Worm (Caenorhabditis elegans) whole organism, L2 larva: ENCODE measurements around the gene pbs-3.

ENCODE experiments used
- C34F6.9 ChIP-seq: fragments of 150-350 bp; optimal IDR thresholded peaks from 2 replicates; lab custom pipeline; 2014; ENCODE audit warnings: missing biosample characterization, missing genetic modification characterization
- F13H6.1 ChIP-seq: sonication (generic microtip); optimal IDR thresholded peaks from 2 replicates; lab custom pipeline; 2016; ENCODE audit warnings: missing genetic modification characterization, missing compliant biosample characterization
- R02D3.7 ChIP-seq: fragments of 150-350 bp; optimal IDR thresholded peaks from 2 replicates; lab custom pipeline; 2014; ENCODE audit warnings: missing biosample characterization, missing genetic modification characterization
- Y55F3AM.14 ChIP-seq: fragments of 200-800 bp; sonication (Bioruptor generic); optimal IDR thresholded peaks from 2 replicates; lab custom pipeline; 2018; ENCODE audit warnings: mild to moderate bottlenecking, missing genetic modification characterization, missing compliant biosample characterization
- ZK546.5 ChIP-seq: sonication (generic microtip); optimal IDR thresholded peaks from 2 replicates; lab custom pipeline; 2017; ENCODE audit warnings: missing biosample characterization, missing genetic modification characterization
- aly-2 ChIP-seq: fragments of 150-350 bp; optimal IDR thresholded peaks from 2 replicates; lab custom pipeline; 2014; ENCODE audit warnings: missing biosample characterization, missing genetic modification characterization
- ama-1 ChIP-seq: fragments of 150-350 bp; optimal IDR thresholded peaks from 2 replicates; lab custom pipeline; 2018; ENCODE audit warnings: inconsistent platforms
- blmp-1 ChIP-seq: sonication (generic microtip); optimal IDR thresholded peaks from 2 replicates; lab custom pipeline; 2017; ENCODE audit warnings: missing genetic modification characterization, mild to moderate bottlenecking, missing compliant biosample characterization, antibody characterized with exemption, moderate library complexity; ENCODE audit not compliant: insufficient read depth
- ceh-16 ChIP-seq: fragments of 150-350 bp; optimal IDR thresholded peaks from 2 replicates; lab custom pipeline; 2014; ENCODE audit warnings: missing biosample characterization, missing genetic modification characterization
- ceh-82 ChIP-seq: fragments of 150-350 bp; optimal IDR thresholded peaks from 2 replicates; lab custom pipeline; 2014; ENCODE audit warnings: missing biosample characterization, missing genetic modification characterization
- crh-2 ChIP-seq: sonication (generic microtip); optimal IDR thresholded peaks from 2 replicates; lab custom pipeline; 2017; ENCODE audit warnings: missing biosample characterization, missing genetic modification characterization
- dmd-4 ChIP-seq: sonication (generic microtip); optimal IDR thresholded peaks from 2 replicates; lab custom pipeline; 2017; ENCODE audit warnings: missing biosample characterization, missing genetic modification characterization
- egl-27 ChIP-seq: sonication (generic microtip); optimal IDR thresholded peaks from 3 replicates; lab custom pipeline; 2017; ENCODE audit warnings: missing biosample characterization, missing genetic modification reagents, missing genetic modification characterization
- elt-1 ChIP-seq: fragments of 150-350 bp; optimal IDR thresholded peaks from 2 replicates; lab custom pipeline; 2014; ENCODE audit warnings: missing biosample characterization, missing genetic modification characterization
- fos-1 ChIP-seq: fragments of 150-350 bp; optimal IDR thresholded peaks from 2 replicates; lab custom pipeline; 2014; ENCODE audit warnings: missing biosample characterization, missing genetic modification characterization
- lin-39 ChIP-seq: fragments of 150-350 bp; optimal IDR thresholded peaks from 2 replicates; lab custom pipeline; 2014; ENCODE audit warnings: missing biosample characterization, missing genetic modification reagents, missing genetic modification characterization
- lsy-2 ChIP-seq, 2 experiments: fragments of 150-350 bp in 1 of 2; sonication (generic microtip) in 1 of 2; optimal IDR thresholded peaks; 2 replicates each; lab custom pipeline; 2014 to 2017; ENCODE audit warnings: missing biosample characterization in 2 of 2, missing genetic modification characterization in 2 of 2
- mab-5 ChIP-seq: fragments of 150-350 bp; optimal IDR thresholded peaks from 2 replicates; lab custom pipeline; 2014; ENCODE audit warnings: missing biosample characterization, missing genetic modification characterization
- mbf-1 ChIP-seq: sonication (generic microtip); optimal IDR thresholded peaks from 2 replicates; lab custom pipeline; 2017; ENCODE audit warnings: missing biosample characterization, missing genetic modification characterization
- nhr-10 ChIP-seq: sonication (generic microtip); optimal IDR thresholded peaks from 2 replicates; lab custom pipeline; 2017; ENCODE audit warnings: missing biosample characterization, missing genetic modification characterization
- nhr-11 ChIP-seq: fragments of 150-350 bp; optimal IDR thresholded peaks from 2 replicates; lab custom pipeline; 2014; ENCODE audit warnings: missing biosample characterization, missing genetic modification characterization
- nhr-12 ChIP-seq: fragments of 150-350 bp; optimal IDR thresholded peaks from 2 replicates; lab custom pipeline; 2014; ENCODE audit warnings: missing biosample characterization, missing genetic modification characterization
- nhr-21 ChIP-seq: fragments of 150-350 bp; optimal IDR thresholded peaks from 2 replicates; lab custom pipeline; 2014; ENCODE audit warnings: missing biosample characterization, missing genetic modification characterization
- nhr-23 ChIP-seq: fragments of 150-350 bp; optimal IDR thresholded peaks from 2 replicates; lab custom pipeline; 2014; ENCODE audit warnings: missing biosample characterization, missing genetic modification reagents, missing genetic modification characterization
- nhr-237 ChIP-seq: fragments of 150-350 bp; optimal IDR thresholded peaks from 2 replicates; lab custom pipeline; 2014; ENCODE audit warnings: missing biosample characterization, missing genetic modification characterization
- nhr-25 ChIP-seq: fragments of 150-350 bp; sonication (generic microtip); optimal IDR thresholded peaks from 3 replicates; lab custom pipeline; 2014; ENCODE audit warnings: missing biosample characterization, missing genetic modification characterization
- nhr-6 ChIP-seq: fragments of 150-350 bp; optimal IDR thresholded peaks from 2 replicates; lab custom pipeline; 2014; ENCODE audit warnings: missing biosample characterization, missing genetic modification characterization
- nhr-77 ChIP-seq: fragments of 150-350 bp; optimal IDR thresholded peaks from 2 replicates; lab custom pipeline; 2014; ENCODE audit warnings: missing biosample characterization, missing genetic modification characterization
- peb-1 ChIP-seq: fragments of 150-350 bp; optimal IDR thresholded peaks from 2 replicates; lab custom pipeline; 2014; ENCODE audit warnings: missing biosample characterization, missing genetic modification characterization
- sem-4 ChIP-seq: fragments of 150-350 bp; optimal IDR thresholded peaks from 2 replicates; lab custom pipeline; 2014; ENCODE audit warnings: missing biosample characterization, missing genetic modification reagents, missing genetic modification characterization
- unc-39 ChIP-seq: fragments of 150-350 bp; optimal IDR thresholded peaks from 2 replicates; lab custom pipeline; 2014; ENCODE audit warnings: missing biosample characterization, missing genetic modification characterization
- unc-62 ChIP-seq: fragments of 150-350 bp; optimal IDR thresholded peaks from 2 replicates; lab custom pipeline; 2014; ENCODE audit warnings: missing biosample characterization, missing genetic modification reagents, missing genetic modification characterization
- zag-1 ChIP-seq: fragments of 150-350 bp; optimal IDR thresholded peaks from 2 replicates; lab custom pipeline; 2014; ENCODE audit warnings: missing biosample characterization, missing genetic modification characterization
- ztf-1 ChIP-seq: fragments of 200-800 bp; sonication (Bioruptor generic); conservative IDR thresholded peaks from 2 replicates; pipeline ENCODE4 v1.3.6; 2022; ENCODE audit warnings: missing genetic modification characterization, missing compliant biosample characterization
- ztf-4 ChIP-seq: fragments of 150-350 bp; optimal IDR thresholded peaks from 2 replicates; lab custom pipeline; 2014; ENCODE audit warnings: missing biosample characterization, missing genetic modification characterization

pbs-3 gene

DNA sequence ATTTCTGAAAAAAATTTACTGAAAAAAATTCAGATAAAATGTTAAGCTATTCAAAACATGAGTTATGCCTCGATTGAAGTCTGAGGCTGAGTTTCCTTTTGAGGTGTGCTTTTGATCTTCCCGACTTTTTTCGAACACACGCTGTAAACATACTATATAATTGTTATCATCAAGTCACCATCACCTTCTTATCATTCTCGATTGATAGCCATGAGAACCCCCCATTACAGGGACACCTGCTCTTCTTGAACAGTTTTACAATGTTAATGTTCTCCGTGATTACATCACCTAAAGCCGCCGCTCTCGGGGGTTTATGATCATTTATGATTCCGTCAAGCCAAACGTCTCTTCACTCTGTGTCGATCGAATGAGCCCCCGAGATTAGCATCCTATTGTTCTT, 28.9 kb upstream of the pbs-3 start:
- TF ChIP-seq mbf-1 (tag; lab: Kevin White, UChicago): no peak
- no peak for TF ChIP-seq F13H6.1 (tag; lab: Kevin White, UChicago)
- no peak for TF ChIP-seq nhr-77
- no peak for TF ChIP-seq R02D3.7 (tag; lab: Kevin White, UChicago)
- no peak for TF ChIP-seq lsy-2 (tag; optimal IDR thresholded peaks at IDR 0.05; lab: Kevin White, UChicago)
- no peak for TF ChIP-seq unc-39 (tag; lab: Kevin White, UChicago)
- TF ChIP-seq nhr-6 (tag; lab: Kevin White, UChicago): no peak
- TF ChIP-seq dmd-4: no peak
- TF ChIP-seq nhr-10 (tag; lab: Kevin White, UChicago): no peak
- TF ChIP-seq aly-2: no peak
- TF ChIP-seq ceh-82: no peak
- no peak for TF ChIP-seq unc-62 (GFP tag; lab: Kevin White, UChicago)
- TF ChIP-seq blmp-1 (tag; lab: Kevin White, UChicago): no peak

DNA sequence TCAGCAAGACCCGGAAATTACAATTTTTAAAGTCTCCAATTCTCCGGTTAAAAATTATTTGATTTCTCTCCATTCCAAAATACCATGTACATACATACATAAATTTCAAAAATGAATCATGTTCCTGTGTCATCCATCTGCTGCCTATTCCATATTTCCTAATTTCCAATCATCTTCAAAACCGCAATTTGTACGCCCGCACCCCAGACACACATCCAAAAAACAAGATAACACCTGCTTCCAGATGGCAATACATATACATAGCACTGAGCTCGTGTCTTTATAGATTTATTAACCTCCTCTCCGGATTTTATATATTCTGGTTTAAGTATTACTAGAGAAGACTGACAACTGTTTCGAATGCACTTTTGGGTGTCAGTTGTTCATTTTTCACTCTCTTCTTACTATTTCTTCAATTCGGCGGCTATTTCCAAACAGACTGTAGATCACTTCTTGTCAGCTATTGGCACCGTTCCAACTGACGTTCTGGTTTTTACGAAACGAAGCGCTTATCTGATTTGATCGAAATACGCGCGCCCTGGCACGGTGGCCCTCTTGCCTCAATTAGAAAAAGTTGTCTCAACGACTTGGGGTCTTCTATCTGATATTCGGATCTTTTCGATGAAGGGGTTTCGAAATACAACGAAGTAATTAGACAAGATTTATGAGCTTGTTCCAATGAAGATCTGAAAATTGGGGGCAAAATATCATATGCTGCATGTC, 26.6 kb upstream of the pbs-3 start:
- TF ChIP-seq unc-39 (tag; lab: Kevin White, UChicago): no peak
- TF ChIP-seq ceh-82: no peak
- TF ChIP-seq elt-1 (tag; lab: Kevin White, UChicago): peak; percentile 16
- TF ChIP-seq sem-4 (tag; lab: Kevin White, UChicago): no peak
- TF ChIP-seq ceh-16 (tag; lab: Kevin White, UChicago): peak; percentile 90

DNA sequence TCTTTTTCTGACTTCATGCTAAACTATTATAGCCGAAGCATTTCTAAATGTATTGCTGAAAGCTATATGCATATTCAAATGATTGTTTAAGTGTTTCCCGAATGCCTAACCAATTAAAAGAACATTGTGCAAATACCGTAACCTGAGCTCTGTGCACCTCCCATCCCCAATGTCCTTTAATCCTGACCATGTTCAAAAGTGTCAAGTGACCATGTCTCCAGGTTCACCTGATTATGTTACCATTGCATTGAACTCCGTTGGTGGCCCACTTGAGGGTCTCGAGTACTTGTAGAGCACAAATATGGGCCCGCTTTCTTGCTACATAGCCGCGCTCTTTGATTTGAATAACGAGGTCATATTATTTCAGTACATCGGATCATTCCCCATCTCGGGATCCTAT, 20.1 kb upstream of the pbs-3 start:
- no peak for TF ChIP-seq mab-5
- no peak for TF ChIP-seq nhr-12 (tag; lab: Kevin White, UChicago)
- TF ChIP-seq nhr-11 (tag; lab: Kevin White, UChicago): no peak
- no peak for TF ChIP-seq ztf-4 (tag; lab: Kevin White, UChicago)
- no peak for TF ChIP-seq lin-39
- TF ChIP-seq fos-1 (tag; lab: Kevin White, UChicago): no peak

ce11 chrII:4974448-4974951, 19.3 kb upstream of the pbs-3 start:
- TF ChIP-seq dmd-4 (no peak), nhr-21 (no peak), ZK546.5 (tag; lab: Kevin White, UChicago) (no peak), nhr-12 (tag; lab: Kevin White, UChicago) (no peak), blmp-1 (tag; lab: Kevin White, UChicago) (no peak), nhr-23 (no peak), elt-1 (tag; lab: Kevin White, UChicago) (no peak), nhr-25 (tag; lab: Kevin White, UChicago) (no peak), egl-27 (tag; lab: Kevin White, UChicago) (no peak), zag-1 (tag; lab: Kevin White, UChicago) (no peak), nhr-10 (tag; lab: Kevin White, UChicago) (no peak), F13H6.1 (tag; lab: Kevin White, UChicago) (no peak)

DNA sequence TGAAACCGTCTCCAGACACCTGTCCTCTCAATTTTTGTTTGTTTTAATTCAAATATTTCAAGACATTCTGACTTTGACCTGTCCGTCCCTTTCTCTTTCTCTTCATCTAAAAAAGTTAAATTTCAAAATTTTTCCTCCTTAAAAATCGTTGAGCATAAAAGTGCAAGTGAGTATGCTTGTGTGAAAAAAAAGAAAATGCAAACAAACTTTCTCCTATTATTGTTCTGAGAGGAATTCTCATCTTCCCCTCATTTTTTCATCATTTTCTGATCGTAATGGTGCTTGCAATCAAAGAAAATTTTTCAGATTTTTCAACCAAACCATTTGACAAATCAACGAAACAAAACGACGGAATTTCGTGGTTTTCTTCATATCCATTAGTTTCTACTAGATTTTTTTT, 13.6 kb upstream of the pbs-3 start, which contains the start of gene shc-2:
TSS of gene shc-2 (plus strand) at position 301 of the 400 bp plus-strand sequence.
- TF ChIP-seq C34F6.9 (tag; lab: Kevin White, UChicago): no peak
- TF ChIP-seq nhr-237 (tag; lab: Kevin White, UChicago): no peak
- TF ChIP-seq blmp-1 (tag; lab: Kevin White, UChicago): no peak
- no peak for TF ChIP-seq peb-1
- TF ChIP-seq ama-1 (lab: Kevin White, UChicago): no peak
- no peak for TF ChIP-seq crh-2 (tag; lab: Kevin White, UChicago)
- TF ChIP-seq dmd-4: no peak
- TF ChIP-seq zag-1 (tag; lab: Kevin White, UChicago): no peak
- TF ChIP-seq ztf-1 (GFP tag; lab: Robert Waterston, UW): no peak
- TF ChIP-seq Y55F3AM.14 (GFP tag; lab: Kevin White, UChicago): no peak
